Fruit fly (Drosophila melanogaster) whole organism, embryonic: ENCODE measurements around the gene CG10628.

Source experiments
- Awh ChIP-seq: fragments of 200-800 bp; sonication (Bioruptor generic); IDR thresholded peaks from 2 replicates; pipeline ENCODE4, ENCODE4 v1.3.6; 2022; ENCODE audit warnings: missing biosample characterization, missing genetic modification characterization
- Blimp-1 ChIP-seq: fragments of 200-800 bp; sonication (Bioruptor generic); optimal IDR thresholded peaks from 3 replicates; lab custom pipeline; 2018; ENCODE audit warnings: missing biosample characterization, missing genetic modification characterization, mild to moderate bottlenecking, moderate library complexity, missing genetic modification reagents
- CG10366 ChIP-seq: fragments of 200-800 bp; sonication (Bioruptor generic); IDR thresholded peaks from 2 replicates; pipeline ENCODE4 v1.3.6; 2022; ENCODE audit warnings: missing biosample characterization, missing genetic modification characterization
- CG10431 ChIP-seq: fragments of 200-800 bp; sonication (Bioruptor generic); optimal IDR thresholded peaks from 3 replicates; lab custom pipeline; 2018; ENCODE audit warnings: missing biosample characterization, mild to moderate bottlenecking, missing genetic modification characterization
- CG10979 ChIP-seq: fragments of 200-800 bp; sonication (Bioruptor generic); optimal IDR thresholded peaks from 2 replicates; lab custom pipeline; 2018; ENCODE audit warnings: missing biosample characterization, mild to moderate bottlenecking, missing genetic modification characterization, moderate library complexity
- CG11560 ChIP-seq: fragments of 200-800 bp; sonication (Bioruptor generic); IDR thresholded peaks from 3 replicates; pipeline ENCODE4 v1.3.6; 2022; ENCODE audit warnings: missing biosample characterization, missing genetic modification characterization
- CG11695 ChIP-seq: fragments of 200-800 bp; sonication (Bioruptor generic); IDR thresholded peaks from 3 replicates; pipeline ENCODE4 v1.3.6; 2022; ENCODE audit warnings: missing biosample characterization, missing genetic modification characterization
- CG12236 ChIP-seq: fragments of 200-800 bp; sonication (Bioruptor generic); optimal IDR thresholded peaks from 2 replicates; lab custom pipeline; 2016; ENCODE audit warnings: missing biosample characterization, missing genetic modification characterization
- CG1233 ChIP-seq: fragments of 200-800 bp; sonication (Bioruptor generic); optimal IDR thresholded peaks from 4 replicates; lab custom pipeline; 2018; ENCODE audit warnings: missing biosample characterization, mild to moderate bottlenecking, missing genetic modification characterization
- CG14050 ChIP-seq: fragments of 200-800 bp; sonication (Bioruptor generic); IDR thresholded peaks from 3 replicates; pipeline ENCODE4 v1.3.6; 2022; ENCODE audit warnings: missing biosample characterization, missing genetic modification characterization
- CG16815 ChIP-seq: fragments of 200-800 bp; sonication (Bioruptor generic); optimal IDR thresholded peaks from 3 replicates; lab custom pipeline; 2017; ENCODE audit warnings: missing biosample characterization, mild to moderate bottlenecking, missing genetic modification characterization
- CG18599 ChIP-seq: fragments of 200-800 bp; sonication (Bioruptor generic); optimal IDR thresholded peaks from 3 replicates; lab custom pipeline; 2017; ENCODE audit warnings: missing biosample characterization, missing genetic modification characterization, mild to moderate bottlenecking, moderate library complexity, missing genetic modification reagents
- CG3065 ChIP-seq: fragments of 200-800 bp; sonication (Bioruptor generic); optimal IDR thresholded peaks from 2 replicates; lab custom pipeline; 2016; ENCODE audit warnings: missing biosample characterization, missing genetic modification characterization
- CG31441 ChIP-seq: fragments of 200-800 bp; sonication (Bioruptor generic); IDR thresholded peaks from 2 replicates; pipeline ENCODE4 v1.3.6; 2022; ENCODE audit warnings: missing biosample characterization, missing genetic modification characterization
- CG3163 ChIP-seq: fragments of 200-800 bp; sonication (Bioruptor generic); optimal IDR thresholded peaks from 3 replicates; lab custom pipeline; 2016; ENCODE audit warnings: missing biosample characterization, missing genetic modification characterization
- CG33557 ChIP-seq: fragments of 200-800 bp; sonication (Bioruptor generic); optimal IDR thresholded peaks from 2 replicates; lab custom pipeline; 2019; ENCODE audit warnings: missing biosample characterization, mild to moderate bottlenecking, missing genetic modification characterization, moderate library complexity
- CG4282 ChIP-seq: fragments of 200-800 bp; sonication (Bioruptor generic); optimal IDR thresholded peaks from 2 replicates; lab custom pipeline; 2016; ENCODE audit warnings: missing biosample characterization, missing genetic modification characterization
- CG4360 ChIP-seq: fragments of 200-800 bp; sonication (Bioruptor generic); IDR thresholded peaks from 2 replicates; pipeline ENCODE4 v1.3.6; 2022; ENCODE audit warnings: missing biosample characterization, missing genetic modification characterization
- CG4424 ChIP-seq: fragments of 200-800 bp; sonication (Bioruptor generic); optimal IDR thresholded peaks from 3 replicates; lab custom pipeline; 2016; ENCODE audit warnings: missing biosample characterization, missing genetic modification characterization
- CG6765 ChIP-seq: fragments of 200-800 bp; sonication (Bioruptor generic); optimal IDR thresholded peaks from 3 replicates; lab custom pipeline; 2017; ENCODE audit warnings: missing biosample characterization, mild to moderate bottlenecking, missing genetic modification characterization
- CG7271 ChIP-seq: fragments of 200-800 bp; sonication (Bioruptor generic); optimal IDR thresholded peaks from 2 replicates; lab custom pipeline; 2018; ENCODE audit warnings: missing biosample characterization, mild to moderate bottlenecking, missing genetic modification characterization, moderate library complexity
- CG7786 ChIP-seq: fragments of 200-800 bp; sonication (Bioruptor generic); optimal IDR thresholded peaks from 2 replicates; lab custom pipeline; 2016; ENCODE audit warnings: missing biosample characterization, missing genetic modification characterization
- CG8924 ChIP-seq: fragments of 200-800 bp; optimal IDR thresholded peaks from 3 replicates; lab custom pipeline; 2019; ENCODE audit warnings: missing biosample characterization, mild to moderate bottlenecking, missing genetic modification characterization, moderate library complexity
- D ChIP-seq, 2 experiments: fragments of 200-800 bp in 1 of 2; fragments of >200 bp in 1 of 2; sonication (Bioruptor generic) in 1 of 2; optimal IDR thresholded peaks; 2 replicates in 1 of 2; 3 replicates in 1 of 2; lab custom pipeline; 2017; ENCODE audit warnings: mild to moderate bottlenecking in 1 of 2, missing biosample characterization in 1 of 2, missing genetic modification characterization in 1 of 2, missing genetic modification reagents in 1 of 2
- Fer3 ChIP-seq: fragments of 200-800 bp; sonication (Bioruptor generic); optimal IDR thresholded peaks from 2 replicates; lab custom pipeline; 2018; ENCODE audit warnings: missing biosample characterization, mild to moderate bottlenecking, missing genetic modification characterization, moderate library complexity
- Gsc ChIP-seq: fragments of 200-800 bp; sonication (Bioruptor generic); IDR thresholded peaks from 2 replicates; pipeline ENCODE4 v1.3.6; 2022; ENCODE audit warnings: missing biosample characterization, missing genetic modification characterization
- Trl ChIP-seq, 3 experiments: fragments of >200 bp in 2 of 3; fragments of 200-800 bp in 1 of 3; sonication (Bioruptor generic) in 1 of 3; optimal IDR thresholded peaks; 2 replicates in 1 of 3; 3 replicates in 2 of 3; lab custom pipeline; 2016 to 2017; ENCODE audit warnings: missing biosample characterization in 1 of 3, missing genetic modification characterization in 1 of 3
- Xbp1 ChIP-seq: fragments of 200-800 bp; sonication (Bioruptor generic); optimal IDR thresholded peaks from 3 replicates; lab custom pipeline; 2016; ENCODE audit warnings: missing biosample characterization, mild to moderate bottlenecking, missing genetic modification characterization
- abd-A ChIP-seq: fragments of 200-800 bp; sonication (Bioruptor generic); optimal IDR thresholded peaks from 3 replicates; lab custom pipeline; 2019; ENCODE audit warnings: missing biosample characterization, mild to moderate bottlenecking, missing genetic modification characterization, moderate library complexity
- al ChIP-seq: fragments of 200-800 bp; sonication (Bioruptor generic); IDR thresholded peaks from 2 replicates; pipeline ENCODE4 v1.3.6; 2022; ENCODE audit warnings: missing biosample characterization, missing genetic modification characterization
- amos ChIP-seq: fragments of 200-800 bp; sonication (Bioruptor generic); IDR thresholded peaks from 2 replicates; pipeline ENCODE4 v1.3.6; 2022; ENCODE audit warnings: missing biosample characterization, missing genetic modification characterization; ENCODE audit not compliant: partially characterized antibody
- dati ChIP-seq: fragments of 200-800 bp; sonication (Bioruptor generic); IDR thresholded peaks from 2 replicates; pipeline ENCODE4 v1.3.6; 2022; ENCODE audit warnings: missing biosample characterization, missing genetic modification characterization
- dpn ChIP-seq, 2 experiments: fragments of 200-800 bp; sonication (Bioruptor generic); optimal IDR thresholded peaks; 3 replicates each; lab custom pipeline; 2016; ENCODE audit warnings: missing biosample characterization in 2 of 2, missing genetic modification characterization in 2 of 2
- ewg ChIP-seq: fragments of 200-800 bp; sonication (Bioruptor generic); optimal IDR thresholded peaks from 3 replicates; lab custom pipeline; 2017; ENCODE audit warnings: mild to moderate bottlenecking, missing biosample characterization, missing genetic modification reagents, missing genetic modification characterization
- gcm ChIP-seq: fragments of 200-800 bp; sonication (Bioruptor generic); optimal IDR thresholded peaks from 2 replicates; lab custom pipeline; 2019; ENCODE audit warnings: missing biosample characterization, mild to moderate bottlenecking, missing genetic modification characterization, moderate library complexity
- hkb ChIP-seq, 2 experiments: fragments of 200-800 bp in 1 of 2; fragments of >200 bp in 1 of 2; sonication (Bioruptor generic) in 1 of 2; IDR thresholded peaks in 1 of 2; optimal IDR thresholded peaks in 1 of 2; 2 replicates each; pipeline versions ENCODE4 v1.3.6 to Lab custom; 2017 to 2022; ENCODE audit warnings: missing biosample characterization in 1 of 2, missing genetic modification characterization in 1 of 2
- jumu ChIP-seq: fragments of 200-800 bp; sonication (Bioruptor generic); optimal IDR thresholded peaks from 3 replicates; lab custom pipeline; 2016; ENCODE audit warnings: missing biosample characterization, missing genetic modification characterization
- lola ChIP-seq, 3 experiments: fragments of >200 bp in 2 of 3; fragments of 200-800 bp in 1 of 3; sonication (Bioruptor generic) in 1 of 3; optimal IDR thresholded peaks; 2 replicates each; lab custom pipeline; 2017 to 2019; ENCODE audit warnings: missing biosample characterization in 3 of 3, missing genetic modification characterization in 3 of 3, mild to moderate bottlenecking in 1 of 3, moderate library complexity in 1 of 3
- mam ChIP-seq: fragments of 200-800 bp; sonication (Bioruptor generic); optimal IDR thresholded peaks from 3 replicates; lab custom pipeline; 2016; ENCODE audit warnings: missing biosample characterization, missing genetic modification characterization
- nau ChIP-seq: fragments of 200-800 bp; sonication (Bioruptor generic); optimal IDR thresholded peaks from 3 replicates; lab custom pipeline; 2017; ENCODE audit warnings: missing biosample characterization, mild to moderate bottlenecking, missing genetic modification characterization, missing genetic modification reagents
- phol ChIP-seq: fragments of 200-800 bp; sonication (Bioruptor generic); optimal IDR thresholded peaks from 3 replicates; lab custom pipeline; 2018; ENCODE audit warnings: missing biosample characterization, mild to moderate bottlenecking, missing genetic modification characterization, moderate library complexity
- pzg ChIP-seq: fragments of 200-800 bp; sonication (Bioruptor generic); optimal IDR thresholded peaks from 3 replicates; lab custom pipeline; 2018; ENCODE audit warnings: missing biosample characterization, mild to moderate bottlenecking, missing genetic modification characterization, moderate library complexity
- salm ChIP-seq: fragments of 200-800 bp; sonication (Bioruptor generic); optimal IDR thresholded peaks from 2 replicates; lab custom pipeline; 2018; ENCODE audit warnings: missing biosample characterization, mild to moderate bottlenecking, missing genetic modification characterization
- sens ChIP-seq: fragments of 200-800 bp; sonication (Bioruptor generic); peaks from one replicate; lab custom pipeline; 2016; ENCODE audit warnings: missing biosample characterization, missing genetic modification characterization
- ssp ChIP-seq: fragments of 200-800 bp; sonication (Bioruptor generic); IDR thresholded peaks from 2 replicates; pipeline ENCODE4 v1.3.6; 2022; ENCODE audit warnings: missing biosample characterization, missing genetic modification characterization
- trem ChIP-seq: fragments of 200-800 bp; optimal IDR thresholded peaks from 3 replicates; lab custom pipeline; 2019; ENCODE audit warnings: missing biosample characterization, mild to moderate bottlenecking, missing genetic modification characterization, moderate library complexity

Gene CG10628

DNA sequence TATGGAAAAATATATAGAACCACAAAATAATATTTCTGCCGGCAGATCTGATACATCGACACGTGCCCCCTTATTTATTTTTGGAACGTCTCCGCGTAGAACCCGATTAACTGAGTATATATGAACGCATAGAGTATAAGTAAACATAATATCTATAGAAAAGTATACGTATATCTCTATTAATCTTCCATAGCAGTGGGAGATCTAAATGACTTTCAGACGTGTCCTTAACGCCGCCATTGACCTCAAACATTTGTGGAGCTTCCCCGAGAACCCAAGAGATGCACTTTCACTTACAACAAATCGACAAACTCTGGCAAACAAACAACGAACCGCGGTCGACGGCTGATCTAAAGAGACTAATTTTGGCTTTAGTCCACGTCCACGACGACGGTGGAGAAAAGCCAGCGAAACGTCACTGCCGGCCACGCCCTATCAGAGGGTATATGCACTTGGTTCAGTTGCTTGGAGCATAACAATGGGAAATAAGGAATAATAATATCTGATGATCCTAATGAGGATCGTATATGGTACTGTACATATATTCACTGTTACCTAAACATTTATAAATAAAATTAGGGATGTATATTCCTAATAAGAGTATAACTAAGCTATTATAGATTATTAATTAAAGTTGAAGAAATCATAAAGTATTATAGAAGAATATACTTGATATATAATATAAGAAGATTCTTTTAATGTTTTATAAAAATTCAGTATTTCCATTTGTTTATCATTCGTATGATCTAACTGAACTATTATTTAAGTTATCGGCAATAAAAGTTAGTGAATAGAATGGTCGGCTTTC is 5.6 kb upstream of the CG10628 start, which contains the start of gene fbp (continued):
- peak; percentile 29 for TF ChIP-seq Fer3 (tag; lab: Kevin White, UChicago)
- no peak for TF ChIP-seq trem
- TF ChIP-seq CG8924 (tag; lab: Kevin White, UChicago) = peak; percentile 86
- peak; percentile 94 for TF ChIP-seq Blimp-1 (GFP tag; lab: Kevin White, UChicago)
- TF ChIP-seq mam (GFP tag; lab: Kevin White, UChicago) = peak; percentile 45
- TF ChIP-seq dati = no peak
- peak; percentile 58; the same call in 1 of the 2 replicates for TF ChIP-seq Awh (GFP tag; lab: Robert Waterston, UW)
- TF ChIP-seq CG10431 = peak; percentile 16
- no peak for TF ChIP-seq CG4282
- TF ChIP-seq hkb (optimal IDR thresholded peaks at IDR 0.05; lab: Kevin White, UChicago) = no peak
- no peak for TF ChIP-seq hkb (GFP tag; IDR thresholded peaks at IDR 0.05; lab: Robert Waterston, UW)
- no peak for TF ChIP-seq pzg (GFP tag; lab: Kevin White, UChicago)
- no peak for TF ChIP-seq CG12236 (GFP tag; lab: Kevin White, UChicago)
- peak; percentile 28 for TF ChIP-seq CG3065 (GFP tag; lab: Kevin White, UChicago)
- peak; percentile 10; the same call in 1 of the 2 replicates for TF ChIP-seq CG4360 (GFP tag; lab: Robert Waterston, UW)
- 0 out of 2 replicates have a peak, but pooled peaks have one; percentile 17 for TF ChIP-seq ssp
- TF ChIP-seq salm = no peak
- peak; percentile 21 for TF ChIP-seq ewg (GFP tag; lab: Kevin White, UChicago)
- TF ChIP-seq CG11695 (GFP tag; lab: Robert Waterston, UW) = peak; percentile 8; the same call in 1 of the 3 replicates
- peak in 1 of 3 experiments; percentile 80 for TF ChIP-seq lola (GFP tag; optimal IDR thresholded peaks at IDR 0.05; lab: Kevin White, UChicago)
- peak; percentile 43 for TF ChIP-seq gcm
- TF ChIP-seq CG6765 (GFP tag; lab: Kevin White, UChicago) = peak; percentile 14
- TF ChIP-seq CG11560 (tag; lab: Robert Waterston, UW) = no peak
- TF ChIP-seq dpn (GFP tag; optimal IDR thresholded peaks at IDR 0.05; lab: Kevin White, UChicago) = peak in 1 of 2 experiments; percentile 66
- TF ChIP-seq CG10979 = peak; percentile 69
- peak; percentile 64 for TF ChIP-seq CG18599
- no peak for TF ChIP-seq CG14050 (GFP tag; lab: Robert Waterston, UW)
- peak; percentile 68 for TF ChIP-seq CG16815 (GFP tag; lab: Kevin White, UChicago)
- peak; percentile 48; the same call in 1 of the 2 replicates for TF ChIP-seq al
- TF ChIP-seq phol (tag; lab: Kevin White, UChicago) = peak; percentile 74
- no peak for TF ChIP-seq abd-A
- peak; percentile 12 for TF ChIP-seq jumu (GFP tag; lab: Kevin White, UChicago)
- TF ChIP-seq CG33557 = peak; percentile 28
- no peak for TF ChIP-seq D (optimal IDR thresholded peaks at IDR 0.05; lab: Kevin White, UChicago)
- TF ChIP-seq D (GFP tag; optimal IDR thresholded peaks at IDR 0.05; lab: Kevin White, UChicago) = peak; percentile 58
- TF ChIP-seq CG10366 = peak; percentile 41; the same call in 1 of the 2 replicates
- peak; percentile 55 for TF ChIP-seq CG1233 (GFP tag; lab: Kevin White, UChicago)
- TF ChIP-seq CG31441 (GFP tag; lab: Robert Waterston, UW) = peak; percentile 82
- peak; percentile 83 for TF ChIP-seq CG3163 (GFP tag; lab: Kevin White, UChicago)
- peak; percentile 52 for TF ChIP-seq nau (GFP tag; lab: Kevin White, UChicago)
- TF ChIP-seq CG7786 (GFP tag; lab: Kevin White, UChicago) = peak; percentile 41
- no peak for TF ChIP-seq CG7271 (tag; lab: Kevin White, UChicago)
- peak; percentile 66 for TF ChIP-seq CG4424 (GFP tag; lab: Kevin White, UChicago)
- TF ChIP-seq Xbp1 = peak; percentile 70
- peak; percentile 86 for TF ChIP-seq sens (GFP tag; lab: Kevin White, UChicago)
- no peak for TF ChIP-seq Gsc (GFP tag; lab: Robert Waterston, UW)
- TF ChIP-seq Trl (optimal IDR thresholded peaks at IDR 0.05; lab: Kevin White, UChicago) = peak in 1 of 2 experiments; percentile 6
- TF ChIP-seq Trl (GFP tag; optimal IDR thresholded peaks at IDR 0.05; lab: Kevin White, UChicago) = no peak
- peak; percentile 18; the same call in 1 of the 2 replicates for TF ChIP-seq amos (GFP tag; lab: Robert Waterston, UW)
